Fruit fly (Drosophila melanogaster) whole organism, prepupa: Measurements from ENCODE around the gene RpS19b.

Experiments used
- CG10631 ChIP-seq: fragments of 200-800 bp; sonication (Bioruptor generic); optimal IDR thresholded peaks from 2 replicates; lab custom pipeline; 2016; ENCODE audit warnings: missing biosample characterization, missing genetic modification characterization
- CG10669 ChIP-seq: fragments of 200-800 bp; sonication (Bioruptor generic); optimal IDR thresholded peaks from 3 replicates; lab custom pipeline; 2018; ENCODE audit warnings: missing biosample characterization, mild to moderate bottlenecking, missing genetic modification characterization, moderate library complexity
- CG11294 ChIP-seq: fragments of 200-800 bp; sonication (Bioruptor generic); IDR thresholded peaks from 2 replicates; pipeline ENCODE4 v1.3.6; 2022; ENCODE audit warnings: missing biosample characterization, missing genetic modification characterization
- CG15336 ChIP-seq: fragments of 200-800 bp; sonication (Bioruptor generic); IDR thresholded peaks from 2 replicates; pipeline ENCODE4 v1.3.6; 2022; ENCODE audit warnings: missing biosample characterization, missing genetic modification characterization
- CG1621 ChIP-seq: fragments of 200-800 bp; sonication (Bioruptor generic); optimal IDR thresholded peaks from 3 replicates; lab custom pipeline; 2018; ENCODE audit warnings: missing biosample characterization, mild to moderate bottlenecking, missing genetic modification characterization
- CG16779 ChIP-seq: fragments of 200-800 bp; sonication (Bioruptor generic); optimal IDR thresholded peaks from 3 replicates; lab custom pipeline; 2017; ENCODE audit warnings: missing biosample characterization, mild to moderate bottlenecking, missing genetic modification characterization
- CG3032 ChIP-seq: fragments of 200-800 bp; optimal IDR thresholded peaks from 2 replicates; lab custom pipeline; 2019; ENCODE audit warnings: missing biosample characterization, mild to moderate bottlenecking, missing genetic modification characterization, moderate library complexity
- CG31627 ChIP-seq: fragments of 200-800 bp; sonication (Bioruptor generic); optimal IDR thresholded peaks from 3 replicates; lab custom pipeline; 2016; ENCODE audit warnings: missing biosample characterization, missing genetic modification characterization
- CG34406 ChIP-seq: fragments of 200-800 bp; sonication (Bioruptor generic); optimal IDR thresholded peaks from 3 replicates; lab custom pipeline; 2016; ENCODE audit warnings: missing biosample characterization, missing genetic modification characterization
- CG3919 ChIP-seq: fragments of 200-800 bp; sonication (Bioruptor generic); optimal IDR thresholded peaks from 3 replicates; lab custom pipeline; 2016; ENCODE audit warnings: missing biosample characterization, missing genetic modification characterization
- CG6163 ChIP-seq: fragments of 200-800 bp; sonication (Bioruptor generic); IDR thresholded peaks from 3 replicates; pipeline ENCODE4 v1.3.6; 2022; ENCODE audit warnings: missing biosample characterization, missing genetic modification characterization
- CG6276 ChIP-seq: fragments of 200-800 bp; sonication (Bioruptor generic); optimal IDR thresholded peaks from 2 replicates; lab custom pipeline; 2017; ENCODE audit warnings: missing biosample characterization, mild to moderate bottlenecking, missing genetic modification characterization
- CG6808 ChIP-seq: fragments of 200-800 bp; sonication (Bioruptor generic); optimal IDR thresholded peaks from 3 replicates; lab custom pipeline; 2017; ENCODE audit warnings: missing biosample characterization, missing genetic modification characterization, mild to moderate bottlenecking, moderate library complexity, missing genetic modification reagents
- CG6854 ChIP-seq: fragments of 200-800 bp; sonication (Bioruptor generic); optimal IDR thresholded peaks from 2 replicates; lab custom pipeline; 2017; ENCODE audit warnings: missing biosample characterization, mild to moderate bottlenecking, missing genetic modification characterization
- CG9139 ChIP-seq: fragments of 200-800 bp; sonication (Bioruptor generic); optimal IDR thresholded peaks from 3 replicates; lab custom pipeline; 2017; ENCODE audit warnings: missing biosample characterization, mild to moderate bottlenecking, missing genetic modification characterization
- Eip75B ChIP-seq: fragments of 200-800 bp; sonication (Bioruptor generic); optimal IDR thresholded peaks from 3 replicates; lab custom pipeline; 2016; ENCODE audit warnings: missing biosample characterization, missing genetic modification characterization
- Eip78C ChIP-seq: fragments of 200-800 bp; sonication (Bioruptor generic); peaks from one replicate; lab custom pipeline; 2016; ENCODE audit warnings: missing biosample characterization, missing genetic modification characterization
- Eip93F ChIP-seq: fragments of 200-800 bp; sonication (Bioruptor generic); optimal IDR thresholded peaks from 2 replicates; lab custom pipeline; 2016; ENCODE audit warnings: missing biosample characterization, mild to moderate bottlenecking, missing genetic modification characterization
- Ets21C ChIP-seq: fragments of 200-800 bp; sonication (Bioruptor generic); optimal IDR thresholded peaks from 3 replicates; lab custom pipeline; 2016; ENCODE audit warnings: missing biosample characterization, missing genetic modification characterization
- Gug ChIP-seq: fragments of 200-800 bp; sonication (Bioruptor generic); IDR thresholded peaks from 2 replicates; pipeline ENCODE4 v1.3.6; 2022; ENCODE audit warnings: missing biosample characterization, missing genetic modification characterization
- Hr38 ChIP-seq: sonication (Bioruptor generic); optimal IDR thresholded peaks from 2 replicates; lab custom pipeline; 2016; ENCODE audit warnings: missing biosample characterization, missing genetic modification characterization
- Hr39 ChIP-seq: fragments of 200-800 bp; sonication (Bioruptor generic); optimal IDR thresholded peaks from 2 replicates; lab custom pipeline; 2016; ENCODE audit warnings: missing biosample characterization, missing genetic modification characterization
- Hr4 ChIP-seq: fragments of 200-800 bp; sonication (Bioruptor generic); optimal IDR thresholded peaks from 3 replicates; lab custom pipeline; 2016; ENCODE audit warnings: missing biosample characterization, missing genetic modification characterization
- Lpt ChIP-seq: fragments of 200-800 bp; sonication (Bioruptor generic); optimal IDR thresholded peaks from 3 replicates; lab custom pipeline; 2016; ENCODE audit warnings: missing biosample characterization, missing genetic modification characterization
- Met ChIP-seq: fragments of 200-800 bp; sonication (Bioruptor generic); optimal IDR thresholded peaks from 3 replicates; lab custom pipeline; 2016; ENCODE audit warnings: missing biosample characterization, missing genetic modification characterization
- OdsH ChIP-seq: fragments of 200-800 bp; sonication (Bioruptor generic); optimal IDR thresholded peaks from 3 replicates; lab custom pipeline; 2016; ENCODE audit warnings: missing biosample characterization, missing genetic modification characterization
- Smox ChIP-seq: fragments of 200-800 bp; sonication (Bioruptor generic); optimal IDR thresholded peaks from 3 replicates; lab custom pipeline; 2016; ENCODE audit warnings: missing biosample characterization, missing genetic modification characterization
- Sox102F ChIP-seq: fragments of 200-800 bp; sonication (Bioruptor generic); optimal IDR thresholded peaks from 2 replicates; lab custom pipeline; 2016; ENCODE audit warnings: missing biosample characterization, mild to moderate bottlenecking, missing genetic modification characterization
- Sox14 ChIP-seq: fragments of 200-800 bp; sonication (Bioruptor generic); optimal IDR thresholded peaks from 3 replicates; lab custom pipeline; 2016; ENCODE audit warnings: missing biosample characterization, missing genetic modification characterization
- Sox15 ChIP-seq: fragments of 200-800 bp; sonication (Bioruptor generic); optimal IDR thresholded peaks from 3 replicates; lab custom pipeline; 2016; ENCODE audit warnings: missing biosample characterization, missing genetic modification characterization
- achi ChIP-seq: fragments of 200-800 bp; sonication (Bioruptor generic); optimal IDR thresholded peaks from 3 replicates; lab custom pipeline; 2016; ENCODE audit warnings: missing biosample characterization, missing genetic modification characterization
- acj6 ChIP-seq: fragments of 200-800 bp; sonication (Bioruptor generic); optimal IDR thresholded peaks from 3 replicates; lab custom pipeline; 2016; ENCODE audit warnings: missing biosample characterization, missing genetic modification characterization
- dsx ChIP-seq: fragments of 200-800 bp; optimal IDR thresholded peaks from 3 replicates; lab custom pipeline; 2019; ENCODE audit warnings: missing biosample characterization, mild to moderate bottlenecking, missing genetic modification characterization, moderate library complexity; ENCODE audit not compliant: poor library complexity, severe bottlenecking
- eg ChIP-seq: fragments of 200-800 bp; sonication (Bioruptor generic); IDR thresholded peaks from 3 replicates; pipeline ENCODE4 v1.3.6; 2022; ENCODE audit warnings: missing biosample characterization, missing genetic modification characterization
- esn ChIP-seq: fragments of 200-800 bp; sonication (Bioruptor generic); optimal IDR thresholded peaks from 2 replicates; lab custom pipeline; 2016; ENCODE audit warnings: missing biosample characterization, mild to moderate bottlenecking, missing genetic modification characterization, moderate library complexity
- fd59A ChIP-seq: fragments of 200-800 bp; sonication (Bioruptor generic); optimal IDR thresholded peaks from 2 replicates; lab custom pipeline; 2017; ENCODE audit warnings: missing biosample characterization, mild to moderate bottlenecking, missing genetic modification characterization, missing genetic modification reagents
- fd85E ChIP-seq: fragments of 200-800 bp; sonication (Bioruptor generic); optimal IDR thresholded peaks from 3 replicates; lab custom pipeline; 2016; ENCODE audit warnings: missing biosample characterization, missing genetic modification characterization
- fkh ChIP-seq: fragments of 200-800 bp; sonication (Bioruptor generic); optimal IDR thresholded peaks from 3 replicates; lab custom pipeline; 2017; ENCODE audit warnings: missing biosample characterization, mild to moderate bottlenecking, missing genetic modification characterization, moderate library complexity
- lz ChIP-seq: fragments of 200-800 bp; sonication (Bioruptor generic); optimal IDR thresholded peaks from 3 replicates; lab custom pipeline; 2016; ENCODE audit warnings: missing biosample characterization, missing genetic modification characterization
- net ChIP-seq: fragments of 200-800 bp; sonication (Bioruptor generic); optimal IDR thresholded peaks from 3 replicates; lab custom pipeline; 2016; ENCODE audit warnings: missing biosample characterization, missing genetic modification characterization
- pdm3 ChIP-seq: fragments of 200-800 bp; sonication (Bioruptor generic); optimal IDR thresholded peaks from 3 replicates; lab custom pipeline; 2016; ENCODE audit warnings: missing biosample characterization, missing genetic modification characterization
- ss ChIP-seq, 2 experiments: fragments of 200-800 bp; sonication (Bioruptor generic); optimal IDR thresholded peaks; 2 replicates in 1 of 2; 3 replicates in 1 of 2; lab custom pipeline; 2017 to 2018; ENCODE audit warnings: mild to moderate bottlenecking in 2 of 2, missing biosample characterization in 2 of 2, missing genetic modification characterization in 2 of 2, moderate library complexity in 1 of 2
- svp ChIP-seq: fragments of 200-800 bp; sonication (Bioruptor generic); peaks from one replicate; lab custom pipeline; 2016; ENCODE audit warnings: missing biosample characterization, missing genetic modification characterization
- topi ChIP-seq: fragments of 200-800 bp; sonication (Bioruptor generic); optimal IDR thresholded peaks from 3 replicates; lab custom pipeline; 2016; ENCODE audit warnings: missing biosample characterization, missing genetic modification characterization
- vri ChIP-seq: fragments of 200-800 bp; sonication (Bioruptor generic); optimal IDR thresholded peaks from 3 replicates; lab custom pipeline; 2016; ENCODE audit warnings: missing biosample characterization, mild to moderate bottlenecking, missing genetic modification characterization

Gene RpS19b

DNA sequence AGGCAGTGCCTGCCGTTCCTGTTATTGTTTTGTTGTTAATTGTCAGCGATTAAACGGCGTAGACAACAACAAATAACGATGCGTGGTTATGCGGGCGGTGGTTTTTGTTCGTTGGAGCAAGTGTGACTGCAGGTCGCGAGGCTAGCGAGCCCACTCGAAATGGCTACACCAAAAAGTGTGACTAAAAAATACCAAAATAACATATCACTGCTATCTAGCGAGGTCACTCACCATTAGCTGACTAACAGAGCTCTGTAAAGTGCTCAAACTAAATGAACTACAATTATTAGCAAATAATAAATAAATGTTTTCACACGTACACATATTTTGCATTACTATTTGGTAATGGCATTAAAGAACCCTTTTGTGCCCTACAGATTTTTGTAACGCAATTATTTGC, 43.4 kb downstream of the RpS19b start, which contains the start of gene Pli:
Gene Pli (minus strand): TSS at position 131 of the 400 bp plus-strand sequence.
- peak; percentile 54 for TF ChIP-seq Eip78C (GFP tag; lab: Kevin White, UChicago)
- TF ChIP-seq topi: no peak
- no peak for TF ChIP-seq CG6276
- TF ChIP-seq CG9139: peak; percentile 37
- no peak for TF ChIP-seq CG31627 (GFP tag; lab: Kevin White, UChicago)
- TF ChIP-seq fd85E (GFP tag; lab: Kevin White, UChicago): peak; percentile 41
- peak; percentile 56 for TF ChIP-seq dsx (GFP tag; lab: Kevin White, UChicago)
- peak; percentile 1 for TF ChIP-seq Eip75B (GFP tag; lab: Kevin White, UChicago)
- peak; percentile 76 for TF ChIP-seq svp (GFP tag; lab: Kevin White, UChicago)
- peak; percentile 13 for TF ChIP-seq CG3032 (tag; lab: Kevin White, UChicago)
- peak; percentile 78 for TF ChIP-seq fkh
- peak in 1 of 2 experiments; percentile 1 for TF ChIP-seq ss (GFP tag; optimal IDR thresholded peaks at IDR 0.05; lab: Kevin White, UChicago)
- TF ChIP-seq Hr39 (GFP tag; lab: Kevin White, UChicago): no peak
- no peak for TF ChIP-seq Sox15 (GFP tag; lab: Kevin White, UChicago)
- TF ChIP-seq vri (GFP tag; lab: Kevin White, UChicago): peak; percentile 8
- peak; percentile 4 for TF ChIP-seq CG6808 (GFP tag; lab: Kevin White, UChicago)
- TF ChIP-seq CG16779 (tag; lab: Kevin White, UChicago): no peak
- peak; percentile 17 for TF ChIP-seq CG3919 (GFP tag; lab: Kevin White, UChicago)
- TF ChIP-seq esn (GFP tag; lab: Kevin White, UChicago): peak; percentile 15
- TF ChIP-seq Smox (GFP tag; lab: Kevin White, UChicago): no peak
- peak; percentile 68 for TF ChIP-seq Sox14 (GFP tag; lab: Kevin White, UChicago)
- peak; percentile 57 for TF ChIP-seq CG6854 (GFP tag; lab: Kevin White, UChicago)
- TF ChIP-seq CG1621 (tag; lab: Kevin White, UChicago): no peak

DNA sequence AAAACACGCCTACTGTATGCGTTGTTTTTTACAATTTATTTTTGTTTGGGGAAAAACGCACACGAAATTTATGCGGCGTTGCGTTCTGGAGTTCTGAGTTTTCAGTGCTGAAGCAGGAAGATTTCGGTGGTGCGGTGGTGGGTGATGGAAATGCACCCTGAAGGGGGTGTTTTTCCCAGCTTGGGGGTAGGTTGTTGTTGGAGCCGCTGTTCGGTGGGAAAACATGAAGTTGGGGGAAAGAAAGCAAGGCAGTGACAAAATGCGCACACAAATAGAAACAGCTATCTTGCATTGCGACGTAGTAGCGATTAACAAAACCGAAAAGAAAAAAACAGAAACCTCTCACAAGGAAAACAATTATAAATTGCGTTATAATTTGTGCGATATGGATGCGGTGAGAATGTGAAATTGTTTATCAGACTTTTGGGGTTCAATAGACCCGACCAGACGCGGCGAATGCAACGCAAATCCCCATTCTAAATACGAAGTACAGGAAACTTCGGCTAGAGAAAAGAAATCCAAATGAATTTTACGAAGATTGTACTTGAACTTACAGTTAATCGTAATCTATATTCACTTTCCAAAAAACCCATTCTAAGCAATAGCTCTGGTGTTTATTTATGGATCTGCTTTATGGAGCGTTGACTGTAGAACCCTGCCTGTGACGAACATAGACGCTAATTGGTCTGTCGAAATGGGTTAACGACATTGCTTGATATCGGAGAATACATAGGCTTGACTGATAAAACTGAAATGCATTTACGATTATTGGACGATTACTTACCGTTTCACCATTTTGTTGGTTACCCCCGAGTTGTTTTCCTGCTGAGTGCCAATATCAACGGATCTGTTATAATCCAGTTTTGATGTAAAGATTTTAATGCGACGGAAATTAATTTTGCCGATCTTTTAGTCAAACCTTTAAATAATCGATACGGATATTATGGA, 44.8 kb downstream of the RpS19b start:
- peak; percentile 43 for TF ChIP-seq Ets21C (GFP tag; lab: Kevin White, UChicago)
- no peak for TF ChIP-seq CG11294 (GFP tag; lab: Robert Waterston, UW)
- peak; percentile 11 for TF ChIP-seq CG6854 (GFP tag; lab: Kevin White, UChicago)
- TF ChIP-seq Eip93F: peak; percentile 83
- TF ChIP-seq OdsH (GFP tag; lab: Kevin White, UChicago): peak; percentile 53
- no peak for TF ChIP-seq dsx (GFP tag; lab: Kevin White, UChicago)
- peak; percentile 59 for TF ChIP-seq topi
- TF ChIP-seq esn (GFP tag; lab: Kevin White, UChicago): peak; percentile 75
- TF ChIP-seq CG9139: no peak
- TF ChIP-seq Sox15 (GFP tag; lab: Kevin White, UChicago): peak; percentile 25
- TF ChIP-seq CG15336: peak; percentile 46; the same call in 1 of the 2 replicates
- no peak for TF ChIP-seq CG34406 (GFP tag; lab: Kevin White, UChicago)
- no peak for TF ChIP-seq achi (GFP tag; lab: Kevin White, UChicago)
- peak; percentile 52 for TF ChIP-seq Hr4 (GFP tag; lab: Kevin White, UChicago)
- TF ChIP-seq Gug: no peak
- peak; percentile 66 for TF ChIP-seq Smox (GFP tag; lab: Kevin White, UChicago)
- peak; percentile 92 for TF ChIP-seq vri (GFP tag; lab: Kevin White, UChicago)
- TF ChIP-seq Met (GFP tag; lab: Kevin White, UChicago): peak; percentile 73
- TF ChIP-seq pdm3: peak; percentile 34
- peak; percentile 76; the same call in 2 of the 3 replicates for TF ChIP-seq CG6163
- peak; percentile 17 for TF ChIP-seq acj6
- no peak for TF ChIP-seq Lpt
- TF ChIP-seq CG31627 (GFP tag; lab: Kevin White, UChicago): peak; percentile 73
- TF ChIP-seq CG10631 (GFP tag; lab: Kevin White, UChicago): peak; percentile 14
- no peak for TF ChIP-seq CG1621 (tag; lab: Kevin White, UChicago)
- TF ChIP-seq Sox14 (GFP tag; lab: Kevin White, UChicago): peak; percentile 15
- TF ChIP-seq lz: peak; percentile 65
- no peak for TF ChIP-seq Hr38
- TF ChIP-seq fkh: no peak
- TF ChIP-seq eg (GFP tag; lab: Robert Waterston, UW): peak; percentile 64
- no peak for TF ChIP-seq CG10669 (GFP tag; lab: Kevin White, UChicago)
- peak; percentile 73 for TF ChIP-seq Sox102F (GFP tag; lab: Kevin White, UChicago)
- no peak for TF ChIP-seq fd85E (GFP tag; lab: Kevin White, UChicago)
- TF ChIP-seq net (GFP tag; lab: Kevin White, UChicago): no peak
- no peak for TF ChIP-seq CG6276
- no peak for TF ChIP-seq fd59A (GFP tag; lab: Kevin White, UChicago)
- TF ChIP-seq Hr39 (GFP tag; lab: Kevin White, UChicago): peak; percentile 73
